Fruit fly (Drosophila melanogaster): ENCODE data around the gene CG44815.

DNA sequence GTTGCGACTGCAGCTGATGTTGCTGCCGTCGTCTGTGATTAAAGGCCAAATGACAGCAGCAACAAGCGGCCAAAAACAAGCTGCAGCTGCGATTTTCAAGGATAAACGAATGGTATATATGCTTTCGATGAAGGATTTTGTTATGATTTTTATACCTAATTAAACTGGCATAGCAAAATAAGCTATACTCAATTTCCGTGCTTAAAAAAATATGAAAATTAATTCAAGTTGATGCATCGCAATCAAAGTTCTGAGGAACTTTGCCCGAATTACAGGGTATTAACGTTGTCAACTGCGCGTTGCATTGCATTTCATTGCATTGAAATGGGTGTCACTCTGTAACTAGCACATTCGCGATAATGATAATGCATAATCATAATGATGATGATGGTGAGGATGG is 22.3 kb upstream of the CG44815 start:
- TF ChIP-seq CG4496 (GFP tag; IDR thresholded peaks at IDR 0.05) (peak; percentile 77), Pif1B (GFP tag; optimal IDR thresholded peaks at IDR 0.05) (peak; percentile 50), Ets98B (GFP tag; IDR thresholded peaks at IDR 0.05) (peak; percentile 69), CG14655 (GFP tag; optimal IDR thresholded peaks at IDR 0.05) (peak; percentile 70), D1 (tag; optimal IDR thresholded peaks at IDR 0.05) (no peak), CG10348 (GFP tag; IDR thresholded peaks at IDR 0.05) (no peak), Pif1A (GFP tag; optimal IDR thresholded peaks at IDR 0.05) (peak; percentile 66), CG34367 (tag; optimal IDR thresholded peaks at IDR 0.05) (peak; percentile 44), CG32121 (GFP tag; IDR thresholded peaks at IDR 0.05) (peak; percentile 77)

Measured in whole organism, pupa.